Worm (Caenorhabditis elegans) whole organism, L4 larva: Measurements from ENCODE around the gene unc-43.

ENCODE experiments used
- F10B5.3 ChIP-seq: sonication (generic microtip); optimal IDR thresholded peaks from 2 replicates; lab custom pipeline; 2016; ENCODE audit warnings: mild to moderate bottlenecking, missing genetic modification characterization, missing compliant biosample characterization
- F37D6.2 ChIP-seq: sonication (generic microtip); optimal IDR thresholded peaks from 2 replicates; lab custom pipeline; 2016; ENCODE audit warnings: mild to moderate bottlenecking, missing genetic modification characterization, missing compliant biosample characterization
- T26A8.4 ChIP-seq: fragments of 200-800 bp; sonication (Bioruptor generic); IDR thresholded peaks from 2 replicates; pipeline ENCODE4 v1.3.6; 2022; ENCODE audit warnings: missing genetic modification characterization, missing compliant biosample characterization
- Y48G9A.11 ChIP-seq: fragments of 200-800 bp; sonication (Bioruptor generic); IDR thresholded peaks from 2 replicates; pipeline ENCODE4 v1.3.6; 2022; ENCODE audit warnings: missing genetic modification reagents, missing genetic modification characterization, missing compliant biosample characterization
- aha-1 ChIP-seq: fragments of 150-350 bp; peaks from one replicate; lab custom pipeline; 2014; ENCODE audit warnings: missing biosample characterization, missing genetic modification characterization
- aly-2 ChIP-seq: sonication (generic microtip); optimal IDR thresholded peaks from 2 replicates; lab custom pipeline; 2018; ENCODE audit warnings: missing biosample characterization, missing genetic modification characterization
- ama-1 ChIP-seq: fragments of 150-350 bp; optimal IDR thresholded peaks from 2 replicates; lab custom pipeline; 2014; ENCODE audit warnings: inconsistent platforms, mixed read lengths
- arid-1 ChIP-seq: fragments of 200-800 bp; sonication (Bioruptor generic); conservative IDR thresholded peaks from 2 replicates; pipeline ENCODE4 v1.3.6; 2022; ENCODE audit warnings: missing genetic modification reagents, missing genetic modification characterization, missing compliant biosample characterization
- ceh-20 ChIP-seq: fragments of 200-800 bp; sonication (Bioruptor generic); IDR thresholded peaks from 2 replicates; pipeline ENCODE4 v1.3.6; 2022; ENCODE audit warnings: missing genetic modification reagents, missing genetic modification characterization, missing compliant biosample characterization
- ceh-32 ChIP-seq: sonication (generic microtip); optimal IDR thresholded peaks from 2 replicates; lab custom pipeline; 2016; ENCODE audit warnings: mild to moderate bottlenecking, missing genetic modification characterization, missing compliant biosample characterization; ENCODE audit not compliant: poor library complexity
- ceh-44 ChIP-seq: fragments of 200-800 bp; sonication (Bioruptor generic); IDR thresholded peaks from 2 replicates; pipeline ENCODE4 v1.3.6; 2022; ENCODE audit warnings: missing genetic modification reagents, missing genetic modification characterization, missing compliant biosample characterization
- cey-2 ChIP-seq: sonication (generic microtip); optimal IDR thresholded peaks from 3 replicates; lab custom pipeline; 2017; ENCODE audit warnings: missing genetic modification characterization, mild to moderate bottlenecking, missing compliant biosample characterization, antibody characterized with exemption, borderline replicate concordance; ENCODE audit not compliant: insufficient read depth
- daf-16 ChIP-seq, 3 experiments: sonication (generic microtip); optimal IDR thresholded peaks; 2 replicates each; lab custom pipeline; 2016 to 2017; ENCODE audit warnings: missing genetic modification characterization in 3 of 3, missing genetic modification reagents in 3 of 3, mild to moderate bottlenecking in 2 of 3, missing compliant biosample characterization in 2 of 3, missing biosample characterization in 1 of 3, moderate library complexity in 1 of 3
- daf-19 ChIP-seq: fragments of 200-800 bp; sonication (Bioruptor generic); conservative IDR thresholded peaks from 2 replicates; pipeline ENCODE4 v1.3.6; 2022; ENCODE audit warnings: missing genetic modification characterization, missing compliant biosample characterization
- daf-8 ChIP-seq: fragments of 200-800 bp; sonication (Bioruptor generic); IDR thresholded peaks from 2 replicates; pipeline ENCODE4 v1.3.6; 2022; ENCODE audit warnings: missing genetic modification characterization, missing compliant biosample characterization
- dmd-9 ChIP-seq: fragments of 200-800 bp; sonication (Bioruptor generic); IDR thresholded peaks from 2 replicates; pipeline ENCODE4 v1.3.6; 2022; ENCODE audit warnings: missing genetic modification reagents, missing genetic modification characterization, missing compliant biosample characterization
- dpl-1 ChIP-seq: fragments of 150-350 bp; optimal IDR thresholded peaks from 2 replicates; lab custom pipeline; 2014; ENCODE audit warnings: missing biosample characterization, missing genetic modification reagents, missing genetic modification characterization
- fkh-10 ChIP-seq: fragments of 150-350 bp; optimal IDR thresholded peaks from 2 replicates; lab custom pipeline; 2014; ENCODE audit warnings: missing biosample characterization, missing genetic modification reagents, missing genetic modification characterization
- fos-1 ChIP-seq: fragments of 150-350 bp; optimal IDR thresholded peaks from 2 replicates; lab custom pipeline; 2014; ENCODE audit warnings: missing biosample characterization, missing genetic modification characterization
- hlh-11 ChIP-seq: fragments of 200-800 bp; sonication (Bioruptor generic); optimal IDR thresholded peaks from 2 replicates; lab custom pipeline; 2018; ENCODE audit warnings: mild to moderate bottlenecking, missing genetic modification characterization, missing compliant biosample characterization
- hmg-1.1 ChIP-seq: fragments of 200-800 bp; sonication (Bioruptor generic); IDR thresholded peaks from 2 replicates; pipeline ENCODE4 v1.3.6; 2022; ENCODE audit warnings: missing genetic modification reagents, missing genetic modification characterization, missing compliant biosample characterization
- jun-1 ChIP-seq: fragments of 150-350 bp; optimal IDR thresholded peaks from 2 replicates; lab custom pipeline; 2014; ENCODE audit warnings: missing biosample characterization, missing genetic modification reagents, missing genetic modification characterization
- lin-13 ChIP-seq: fragments of 150-350 bp; optimal IDR thresholded peaks from 2 replicates; lab custom pipeline; 2014; ENCODE audit warnings: missing biosample characterization, missing genetic modification reagents, missing genetic modification characterization
- lin-38 ChIP-seq: fragments of 200-800 bp; sonication (Bioruptor generic); IDR thresholded peaks from 2 replicates; pipeline ENCODE4 v1.3.6; 2022; ENCODE audit warnings: missing genetic modification reagents, missing genetic modification characterization, missing compliant biosample characterization
- lsy-2 ChIP-seq, 2 experiments: fragments of 150-350 bp in 1 of 2; sonication (generic microtip) in 1 of 2; optimal IDR thresholded peaks; 2 replicates each; lab custom pipeline; 2014 to 2017; ENCODE audit warnings: missing biosample characterization in 2 of 2, missing genetic modification characterization in 2 of 2
- madf-9 ChIP-seq: fragments of 200-800 bp; sonication (Bioruptor generic); conservative IDR thresholded peaks from 2 replicates; pipeline ENCODE4 v1.3.6; 2022; ENCODE audit warnings: missing genetic modification reagents, missing genetic modification characterization, missing compliant biosample characterization
- mdl-1 ChIP-seq, 2 experiments: fragments of 150-350 bp in 1 of 2; sonication (generic microtip) in 1 of 2; optimal IDR thresholded peaks; 2 replicates each; lab custom pipeline; 2014 to 2017; ENCODE audit warnings: missing biosample characterization in 2 of 2, missing genetic modification characterization in 2 of 2
- mep-1 ChIP-seq: fragments of 150-350 bp; sonication (generic microtip); optimal IDR thresholded peaks from 3 replicates; lab custom pipeline; 2014; ENCODE audit warnings: missing biosample characterization, missing genetic modification characterization
- mes-2 ChIP-seq: sonication (generic microtip); optimal IDR thresholded peaks from 2 replicates; lab custom pipeline; 2016; ENCODE audit warnings: missing genotype, mild to moderate bottlenecking, missing genetic modification characterization, missing compliant biosample characterization; ENCODE audit not compliant: poor library complexity, severe bottlenecking
- mxl-3 ChIP-seq: fragments of 200-800 bp; sonication (Bioruptor generic); optimal IDR thresholded peaks from 2 replicates; lab custom pipeline; 2018; ENCODE audit warnings: mild to moderate bottlenecking, missing genetic modification characterization, missing compliant biosample characterization
- nhr-10 ChIP-seq: fragments of 150-350 bp; optimal IDR thresholded peaks from 2 replicates; lab custom pipeline; 2014; ENCODE audit warnings: missing biosample characterization, missing genetic modification characterization
- nhr-111 ChIP-seq: fragments of 200-800 bp; sonication (Bioruptor generic); optimal IDR thresholded peaks from 2 replicates; lab custom pipeline; 2018; ENCODE audit warnings: mild to moderate bottlenecking, missing genetic modification characterization, missing compliant biosample characterization
- nhr-25 ChIP-seq: sonication (generic microtip); optimal IDR thresholded peaks from 2 replicates; lab custom pipeline; 2017; ENCODE audit warnings: missing genetic modification characterization, mild to moderate bottlenecking, missing compliant biosample characterization, antibody characterized with exemption, moderate library complexity, borderline replicate concordance; ENCODE audit not compliant: insufficient read depth
- nhr-41 ChIP-seq: fragments of 200-800 bp; sonication (Bioruptor generic); IDR thresholded peaks from 2 replicates; pipeline ENCODE4 v1.3.6; 2022; ENCODE audit warnings: missing genetic modification reagents, missing genetic modification characterization, missing compliant biosample characterization
- nhr-42 ChIP-seq: fragments of 200-800 bp; sonication (Bioruptor generic); IDR thresholded peaks from 2 replicates; pipeline ENCODE4 v1.3.6; 2022; ENCODE audit warnings: missing genetic modification characterization, missing compliant biosample characterization
- nhr-48 ChIP-seq: sonication (generic microtip); optimal IDR thresholded peaks from 2 replicates; lab custom pipeline; 2016; ENCODE audit warnings: mild to moderate bottlenecking, missing genetic modification characterization, missing compliant biosample characterization
- nhr-6 ChIP-seq: fragments of 150-350 bp; optimal IDR thresholded peaks from 2 replicates; lab custom pipeline; 2014; ENCODE audit warnings: missing biosample characterization, missing genetic modification characterization
- nhr-76 ChIP-seq: fragments of 150-350 bp; optimal IDR thresholded peaks from 2 replicates; lab custom pipeline; 2014; ENCODE audit warnings: missing biosample characterization, missing genetic modification characterization
- pqm-1 ChIP-seq: sonication (generic microtip); optimal IDR thresholded peaks from 2 replicates; lab custom pipeline; 2017; ENCODE audit warnings: missing biosample characterization, missing genetic modification characterization
- set-16 ChIP-seq: fragments of 200-800 bp; sonication (Bioruptor generic); IDR thresholded peaks from 2 replicates; pipeline ENCODE4 v1.3.6; 2022; ENCODE audit warnings: missing genetic modification reagents, missing genetic modification characterization, missing compliant biosample characterization
- snpc-1.2 ChIP-seq: fragments of 200-800 bp; sonication (Bioruptor generic); IDR thresholded peaks from 2 replicates; pipeline ENCODE4 v1.3.6; 2022; ENCODE audit warnings: missing genetic modification reagents, missing genetic modification characterization, missing compliant biosample characterization
- tag-97 ChIP-seq: fragments of 200-800 bp; sonication (Bioruptor generic); IDR thresholded peaks from 2 replicates; pipeline ENCODE4 v1.3.6; 2022; ENCODE audit warnings: missing genetic modification characterization, missing compliant biosample characterization
- unc-130 ChIP-seq: sonication (generic microtip); optimal IDR thresholded peaks from 2 replicates; lab custom pipeline; 2016; ENCODE audit warnings: missing genetic modification reagents, missing genetic modification characterization, missing compliant biosample characterization
- unc-62 ChIP-seq, 3 experiments: fragments of 150-350 bp in 1 of 3; sonication (generic microtip); optimal IDR thresholded peaks in 2 of 3; peaks in 1 of 3; 1 replicate in 1 of 3; 2 replicates in 2 of 3; lab custom pipeline; 2014 to 2017; ENCODE audit warnings: missing biosample characterization in 3 of 3, missing genetic modification characterization in 3 of 3, missing genetic modification reagents in 3 of 3, missing genotype in 1 of 3
- zag-1 ChIP-seq: fragments of 150-350 bp; optimal IDR thresholded peaks from 2 replicates; lab custom pipeline; 2014; ENCODE audit warnings: missing biosample characterization, missing genetic modification characterization
- zfp-3 ChIP-seq: fragments of 200-800 bp; sonication (Bioruptor generic); conservative IDR thresholded peaks from 2 replicates; pipeline ENCODE4 v1.3.6; 2022; ENCODE audit warnings: missing genetic modification reagents, missing genetic modification characterization, missing compliant biosample characterization
- zip-11 ChIP-seq: fragments of 200-800 bp; sonication (Bioruptor generic); IDR thresholded peaks from 2 replicates; pipeline ENCODE4 v1.3.6; 2022; ENCODE audit warnings: missing genetic modification characterization, missing compliant biosample characterization
- ztf-11 ChIP-seq: fragments of 150-350 bp; optimal IDR thresholded peaks from 2 replicates; lab custom pipeline; 2014; ENCODE audit warnings: missing biosample characterization, missing genetic modification characterization

The unc-43 gene

ce11 chrIV:10341618-10342360, 8.2 kb downstream of the unc-43 start (continued):
- TF ChIP-seq F10B5.3 (tag; lab: Kevin White, UChicago), result peak; percentile 1
- TF ChIP-seq zip-11 (GFP tag; lab: Robert Waterston, UW), result no peak
- no peak for TF ChIP-seq mdl-1 (tag; optimal IDR thresholded peaks at IDR 0.05; lab: Kevin White, UChicago)
- TF ChIP-seq daf-19 (GFP tag; lab: Robert Waterston, UW), result no peak
- TF ChIP-seq lsy-2 (tag; optimal IDR thresholded peaks at IDR 0.05; lab: Kevin White, UChicago), result no peak
- no peak for TF ChIP-seq unc-130 (GFP tag; lab: Kevin White, UChicago)
- no peak for TF ChIP-seq aly-2
- TF ChIP-seq lin-13 (GFP tag; lab: Kevin White, UChicago), result no peak
- no peak for TF ChIP-seq nhr-41 (GFP tag; lab: Robert Waterston, UW)
- peak; percentile 1 for TF ChIP-seq ceh-32
- TF ChIP-seq nhr-76, result no peak
- TF ChIP-seq snpc-1.2 (GFP tag; lab: Robert Waterston, UW), result no peak
- TF ChIP-seq daf-8 (GFP tag; lab: Robert Waterston, UW), result no peak
- no peak for TF ChIP-seq madf-9 (GFP tag; lab: Robert Waterston, UW)
- TF ChIP-seq aha-1 (tag; lab: Kevin White, UChicago), result peak; percentile 99
- no peak for TF ChIP-seq hlh-11 (tag; lab: Kevin White, UChicago)
- TF ChIP-seq zag-1, result no peak
- TF ChIP-seq hmg-1.1 (GFP tag; lab: Robert Waterston, UW), result peak; percentile 36; the same call in 1 of the 2 replicates
- TF ChIP-seq mep-1, result no peak
- TF ChIP-seq ztf-11 (tag; lab: Kevin White, UChicago), result no peak
- peak; percentile 1 for TF ChIP-seq F37D6.2 (tag; lab: Kevin White, UChicago)
- no peak for TF ChIP-seq nhr-6 (tag; lab: Kevin White, UChicago)
- TF ChIP-seq ceh-20 (GFP tag; lab: Robert Waterston, UW), result 0 out of 2 replicates have a peak, but pooled peaks have one; percentile 53
- no peak for TF ChIP-seq tag-97 (GFP tag; lab: Robert Waterston, UW)
- TF ChIP-seq mes-2 (tag; lab: Kevin White, UChicago), result no peak
- no peak for TF ChIP-seq Y48G9A.11 (GFP tag; lab: Robert Waterston, UW)
- peak; percentile 48 for TF ChIP-seq set-16 (GFP tag; lab: Robert Waterston, UW)
- TF ChIP-seq zfp-3 (GFP tag; lab: Robert Waterston, UW), result no peak
- TF ChIP-seq dpl-1 (GFP tag; lab: Kevin White, UChicago), result no peak
- peak in 1 of 2 experiments; percentile 73 for TF ChIP-seq unc-62 (GFP tag; optimal IDR thresholded peaks at IDR 0.05 in 1 of 2; lab: Kevin White, UChicago)
- TF ChIP-seq unc-62 (tag; optimal IDR thresholded peaks at IDR 0.05; lab: Kevin White, UChicago), result no peak
- no peak for TF ChIP-seq ceh-44 (GFP tag; lab: Robert Waterston, UW)
- TF ChIP-seq nhr-111, result no peak
- no peak for TF ChIP-seq fos-1 (tag; lab: Kevin White, UChicago)
- no peak for TF ChIP-seq T26A8.4
- no peak for TF ChIP-seq lin-38
- TF ChIP-seq daf-16 (GFP tag; optimal IDR thresholded peaks at IDR 0.05; lab: Kevin White, UChicago), result no peak
- TF ChIP-seq daf-16 (tag; optimal IDR thresholded peaks at IDR 0.05; lab: Kevin White, UChicago), result no peak
- no peak for TF ChIP-seq cey-2 (tag; lab: Kevin White, UChicago)
- TF ChIP-seq nhr-10, result no peak
- no peak for TF ChIP-seq ama-1 (lab: Kevin White, UChicago)
- TF ChIP-seq dmd-9 (GFP tag; lab: Robert Waterston, UW), result no peak
- TF ChIP-seq nhr-48 (tag; lab: Kevin White, UChicago), result no peak
- TF ChIP-seq nhr-25 (tag; lab: Kevin White, UChicago), result no peak
- peak; percentile 35 for TF ChIP-seq fkh-10 (GFP tag; lab: Kevin White, UChicago)
- TF ChIP-seq jun-1 (tag; lab: Kevin White, UChicago), result no peak
- TF ChIP-seq pqm-1 (tag; lab: Kevin White, UChicago), result no peak
- TF ChIP-seq mxl-3 (GFP tag; lab: Kevin White, UChicago), result no peak
- no peak for TF ChIP-seq nhr-42 (GFP tag; lab: Robert Waterston, UW)
- no peak for TF ChIP-seq arid-1 (GFP tag; lab: Robert Waterston, UW)
